Worm (Caenorhabditis elegans) whole organism, L1 larva: ENCODE data around the gene F58D2.5.

ENCODE experiments used
- C04F5.9 ChIP-seq: sonication (generic microtip); optimal IDR thresholded peaks from 2 replicates; lab custom pipeline; 2016; ENCODE audit warnings: missing genetic modification characterization, missing compliant biosample characterization
- F16B12.6 ChIP-seq: fragments of 150-350 bp; optimal IDR thresholded peaks from 2 replicates; lab custom pipeline; 2014; ENCODE audit warnings: missing biosample characterization, missing genetic modification characterization
- aha-1 ChIP-seq: fragments of 150-350 bp; optimal IDR thresholded peaks from 2 replicates; lab custom pipeline; 2014; ENCODE audit warnings: missing biosample characterization, missing genetic modification characterization
- ama-1 ChIP-seq: fragments of 150-350 bp; optimal IDR thresholded peaks from 2 replicates; lab custom pipeline; 2014
- ceh-82 ChIP-seq, 3 experiments: fragments of 150-350 bp in 1 of 3; sonication (generic microtip) in 2 of 3; optimal IDR thresholded peaks; 2 replicates each; lab custom pipeline; 2014 to 2017; ENCODE audit warnings: missing biosample characterization in 3 of 3, missing genetic modification characterization in 3 of 3
- fkh-4 ChIP-seq: sonication (generic microtip); optimal IDR thresholded peaks from 2 replicates; lab custom pipeline; 2016; ENCODE audit warnings: missing compliant biosample characterization, missing genetic modification characterization, borderline replicate concordance
- fos-1 ChIP-seq: fragments of 150-350 bp; optimal IDR thresholded peaks from 2 replicates; lab custom pipeline; 2014; ENCODE audit warnings: missing biosample characterization, missing genetic modification characterization
- jun-1 ChIP-seq: fragments of 150-350 bp; optimal IDR thresholded peaks from 2 replicates; lab custom pipeline; 2014; ENCODE audit warnings: missing biosample characterization, missing genetic modification reagents, missing genetic modification characterization
- lin-15B ChIP-seq: fragments of 150-350 bp; sonication (generic microtip); optimal IDR thresholded peaks from 3 replicates; lab custom pipeline; 2014; ENCODE audit warnings: missing biosample characterization, missing genetic modification characterization
- mep-1 ChIP-seq: fragments of 150-350 bp; optimal IDR thresholded peaks from 2 replicates; lab custom pipeline; 2014; ENCODE audit warnings: missing biosample characterization, missing genetic modification characterization
- nhr-12 ChIP-seq: sonication (generic microtip); optimal IDR thresholded peaks from 2 replicates; lab custom pipeline; 2017; ENCODE audit warnings: missing biosample characterization, missing genetic modification characterization
- nhr-90 ChIP-seq: sonication (generic microtip); optimal IDR thresholded peaks from 2 replicates; lab custom pipeline; 2016; ENCODE audit warnings: mild to moderate bottlenecking, missing genetic modification characterization, missing compliant biosample characterization; ENCODE audit not compliant: poor library complexity
- sptf-1 ChIP-seq: fragments of 150-350 bp; optimal IDR thresholded peaks from 2 replicates; lab custom pipeline; 2014; ENCODE audit warnings: missing biosample characterization, missing genetic modification characterization
- tbx-2 ChIP-seq: sonication (generic microtip); optimal IDR thresholded peaks from 2 replicates; lab custom pipeline; 2016; ENCODE audit warnings: missing genetic modification characterization, missing compliant biosample characterization

DNA sequence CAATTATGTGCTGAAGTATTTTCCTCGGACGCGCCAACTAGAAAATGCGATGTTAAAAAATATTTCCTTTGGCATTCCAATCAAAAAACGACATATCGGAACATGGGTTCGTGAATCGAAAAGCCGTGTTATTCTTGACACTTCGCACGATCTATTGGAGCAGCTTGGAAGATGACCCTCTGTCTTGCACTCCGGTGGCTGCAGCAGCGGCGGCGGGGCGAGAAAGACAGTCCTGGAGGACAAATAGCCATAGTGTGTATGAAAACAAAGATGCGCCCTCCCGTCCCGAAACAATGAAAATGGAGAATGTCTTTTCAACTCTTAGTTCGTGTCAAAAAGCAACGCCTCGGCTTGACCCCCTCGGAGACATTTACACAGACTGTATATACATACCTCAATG lies 25.6 kb downstream of the F58D2.5 start:
- TF ChIP-seq C04F5.9 (tag; lab: Kevin White, UChicago) (no peak), lin-15B (tag; lab: Kevin White, UChicago) (no peak), fos-1 (no peak), nhr-12 (no peak), ama-1 (lab: Kevin White, UChicago) (no peak), nhr-90 (tag; lab: Kevin White, UChicago) (no peak), jun-1 (no peak), sptf-1 (tag; lab: Kevin White, UChicago) (no peak), F16B12.6 (tag; lab: Kevin White, UChicago) (no peak), ceh-82 (tag; optimal IDR thresholded peaks at IDR 0.05; lab: Kevin White, UChicago) (no peak), fkh-4 (tag; lab: Kevin White, UChicago) (no peak), mep-1 (no peak), tbx-2 (tag; lab: Kevin White, UChicago) (no peak), aha-1 (tag; lab: Kevin White, UChicago) (no peak)
